ENCODE assay signal across 5 worm cellular contexts in genomic region chrII:10541923-10542486, ce11.
TF ChIP-seq lines count a peak whose summit lies in the region.

TSS of gene pro-1 (minus strand) at chrII:10541996.

TF ChIP-seq in whole organism, L1 larva, 84 proteins besides CTCF, POLR2A, EP300 and RAD21 (continues in another document):
- TF ChIP-seq pax-3 (tag; optimal IDR thresholded peaks at IDR 0.05; lab: Kevin White, UChicago) (peak; percentile 52), nhr-71 (tag; optimal IDR thresholded peaks at IDR 0.05; lab: Kevin White, UChicago) (peak; percentile 89), snu-23 (GFP tag; optimal IDR thresholded peaks at IDR 0.05; lab: Kevin White, UChicago) (peak; percentile 84), isw-1 (GFP tag; IDR thresholded peaks at IDR 0.05; lab: Robert Waterston, UW) (peak; percentile 45; the same call in 1 of the 2 replicates), pqm-1 (tag; optimal IDR thresholded peaks at IDR 0.05; lab: Kevin White, UChicago) (no peak), egl-13 (tag; optimal IDR thresholded peaks at IDR 0.05; lab: Kevin White, UChicago) (peak; percentile 3), ceh-88 (GFP tag; IDR thresholded peaks at IDR 0.05; lab: Robert Waterston, UW) (peak; percentile 85), nhr-76 (tag; optimal IDR thresholded peaks at IDR 0.05; lab: Kevin White, UChicago) (no peak), nhr-77 (tag; optimal IDR thresholded peaks at IDR 0.05; lab: Kevin White, UChicago) (peak; percentile 13), nhr-28 (tag; optimal IDR thresholded peaks at IDR 0.05; lab: Kevin White, UChicago) (no peak), ces-1 (GFP tag; optimal IDR thresholded peaks at IDR 0.05; lab: Kevin White, UChicago) (no peak), mab-9 (GFP tag; IDR thresholded peaks at IDR 0.05; lab: Robert Waterston, UW) (peak; percentile 37), unc-130 (tag; optimal IDR thresholded peaks at IDR 0.05; lab: Kevin White, UChicago) (peak; percentile 62), rnt-1 (tag; optimal IDR thresholded peaks at IDR 0.05; lab: Kevin White, UChicago) (peak; percentile 81), ama-1 (optimal IDR thresholded peaks at IDR 0.05; lab: Kevin White, UChicago) (peak; percentile 98), F16B12.6 (tag; optimal IDR thresholded peaks at IDR 0.05; lab: Kevin White, UChicago) (peak; percentile 97), hlh-17 (GFP tag; optimal IDR thresholded peaks at IDR 0.05; lab: Kevin White, UChicago; ENCODE audit: borderline replicate concordance) (no peak), unc-62 (GFP tag; optimal IDR thresholded peaks at IDR 0.05; lab: Kevin White, UChicago) (no peak)

TF ChIP-seq in whole organism, L3 larva, 47 proteins besides CTCF, POLR2A, EP300 and RAD21 (continues in another document):
- TF ChIP-seq hmg-11 (tag; optimal IDR thresholded peaks at IDR 0.05; lab: Kevin White, UChicago) = peak; percentile 4
- TF ChIP-seq ztf-11 (tag; optimal IDR thresholded peaks at IDR 0.05; lab: Kevin White, UChicago) = no peak
- peak; percentile 29 for TF ChIP-seq nhr-28 (tag; optimal IDR thresholded peaks at IDR 0.05; lab: Kevin White, UChicago)
- TF ChIP-seq R02D3.7 (tag; optimal IDR thresholded peaks at IDR 0.05; lab: Kevin White, UChicago) = peak; percentile 96
- TF ChIP-seq tbx-2 (tag; optimal IDR thresholded peaks at IDR 0.05; lab: Kevin White, UChicago) = peak; percentile 60
- no peak for TF ChIP-seq unc-62 (GFP tag; optimal IDR thresholded peaks at IDR 0.05; lab: Kevin White, UChicago)
- TF ChIP-seq nhr-12 (tag; optimal IDR thresholded peaks at IDR 0.05; lab: Kevin White, UChicago) = no peak
- TF ChIP-seq egl-27 (tag; optimal IDR thresholded peaks at IDR 0.05; lab: Kevin White, UChicago) = no peak
- peak; percentile 57 for TF ChIP-seq jun-1 (tag; optimal IDR thresholded peaks at IDR 0.05; lab: Kevin White, UChicago)
- TF ChIP-seq nhr-77 (tag; optimal IDR thresholded peaks at IDR 0.05; lab: Kevin White, UChicago) = no peak
- no peak for TF ChIP-seq ceh-9 (tag; optimal IDR thresholded peaks at IDR 0.05; lab: Kevin White, UChicago)
- peak; percentile 79 for TF ChIP-seq nhr-43 (tag; optimal IDR thresholded peaks at IDR 0.05; lab: Kevin White, UChicago; ENCODE audit: poor library complexity, severe bottlenecking)
- TF ChIP-seq ztf-4 (tag; optimal IDR thresholded peaks at IDR 0.05; lab: Kevin White, UChicago) = peak; percentile 78
- TF ChIP-seq unc-39 (tag; optimal IDR thresholded peaks at IDR 0.05; lab: Kevin White, UChicago) = no peak
- no peak for TF ChIP-seq nhr-76 (tag; optimal IDR thresholded peaks at IDR 0.05; lab: Kevin White, UChicago)
- no peak for TF ChIP-seq zag-1 (tag; optimal IDR thresholded peaks at IDR 0.05; lab: Kevin White, UChicago)
- TF ChIP-seq nhr-67 (tag; optimal IDR thresholded peaks at IDR 0.05; lab: Kevin White, UChicago) = no peak
- peak; percentile 74 for TF ChIP-seq skn-1 (tag; optimal IDR thresholded peaks at IDR 0.05; lab: Kevin White, UChicago)
- TF ChIP-seq eor-1 (tag; optimal IDR thresholded peaks at IDR 0.05; lab: Kevin White, UChicago) = no peak

TF ChIP-seq in whole organism, early embryonic, 17 proteins besides CTCF, POLR2A, EP300 and RAD21:
- TF ChIP-seq ceh-36 (tag; optimal IDR thresholded peaks at IDR 0.05; lab: Kevin White, UChicago) (no peak), pes-1 (GFP tag; IDR thresholded peaks at IDR 0.05; lab: Robert Waterston, UW) (peak; percentile 71; the same call in 1 of the 2 replicates), tbx-11 (GFP tag; IDR thresholded peaks at IDR 0.05; lab: Robert Waterston, UW) (no peak), B0310.2 (tag; optimal IDR thresholded peaks at IDR 0.05; lab: Kevin White, UChicago) (no peak), ceh-13 (GFP tag; optimal IDR thresholded peaks at IDR 0.05; lab: Kevin White, UChicago) (no peak), ama-1 (optimal IDR thresholded peaks at IDR 0.05; lab: Kevin White, UChicago) (peak; percentile 81), sea-1 (GFP tag; conservative IDR thresholded peaks at IDR 0.05; lab: Robert Waterston, UW) (peak; percentile 81), ets-7 (tag; optimal IDR thresholded peaks at IDR 0.05; lab: Kevin White, UChicago) (no peak), tra-4 (tag; optimal IDR thresholded peaks at IDR 0.05; lab: Kevin White, UChicago) (no peak), flt-1 (GFP tag; IDR thresholded peaks at IDR 0.05; lab: Robert Waterston, UW) (no peak; the same call in 1 of the 2 replicates), aly-1 (tag; optimal IDR thresholded peaks at IDR 0.05; lab: Kevin White, UChicago) (no peak), F13C5.2 (tag; optimal IDR thresholded peaks at IDR 0.05; lab: Kevin White, UChicago) (peak; percentile 47), hnd-1 (tag; optimal IDR thresholded peaks at IDR 0.05; lab: Kevin White, UChicago) (no peak), hmg-4 (GFP tag; optimal IDR thresholded peaks at IDR 0.05; lab: Kevin White, UChicago) (peak; percentile 2), tbx-37 (GFP tag; conservative IDR thresholded peaks at IDR 0.05; lab: Robert Waterston, UW) (peak; percentile 5; the same call in 1 of the 2 replicates), scrt-1 (GFP tag; IDR thresholded peaks at IDR 0.05; lab: Robert Waterston, UW) (no peak), hmbx-1 (tag; optimal IDR thresholded peaks at IDR 0.05; lab: Kevin White, UChicago) (no peak)

TF ChIP-seq in whole organism, midembryonic, 9 proteins besides CTCF, POLR2A, EP300 and RAD21:
- TF ChIP-seq med-1 (GFP tag; optimal IDR thresholded peaks at IDR 0.05; lab: Kevin White, UChicago; ENCODE audit: insufficient read depth) (no peak), flt-1 (GFP tag; IDR thresholded peaks at IDR 0.05; lab: Robert Waterston, UW) (peak; percentile 59; the same call in 1 of the 2 replicates), klf-2 (GFP tag; conservative IDR thresholded peaks at IDR 0.05; lab: Robert Waterston, UW) (no peak), cog-1 (tag; optimal IDR thresholded peaks at IDR 0.05; lab: Kevin White, UChicago) (peak; percentile 53)
TF ChIP-seq in whole organism, midembryonic: peak in this region for 2.

TF ChIP-seq in whole organism, young adult, 124 proteins besides CTCF, POLR2A, EP300 and RAD21 (continues in another document):
- TF ChIP-seq Y53G8AR.9 (GFP tag; conservative IDR thresholded peaks at IDR 0.05; lab: Robert Waterston, UW) = peak; percentile 88
- TF ChIP-seq mcd-1 (GFP tag; IDR thresholded peaks at IDR 0.05; lab: Robert Waterston, UW) = peak; percentile 65
- TF ChIP-seq madf-3 (GFP tag; IDR thresholded peaks at IDR 0.05; lab: Robert Waterston, UW) = no peak; the same call in 1 of the 2 replicates
- TF ChIP-seq ztf-25 (GFP tag; IDR thresholded peaks at IDR 0.05; lab: Robert Waterston, UW) = 0 out of 2 replicates have a peak, but pooled peaks have one; percentile 7
- peak; percentile 26 for TF ChIP-seq ceh-27 (GFP tag; optimal IDR thresholded peaks at IDR 0.05; lab: Kevin White, UChicago)
- peak; percentile 65 for TF ChIP-seq K12H6.12 (tag; optimal IDR thresholded peaks at IDR 0.05; lab: Kevin White, UChicago)
- no peak for TF ChIP-seq F57A8.1 (GFP tag; optimal IDR thresholded peaks at IDR 0.05; lab: Kevin White, UChicago)
- peak; percentile 82 for TF ChIP-seq Y67H2A.10 (GFP tag; conservative IDR thresholded peaks at IDR 0.05; lab: Robert Waterston, UW)
- peak; percentile 91; the same call in 1 of the 2 replicates for TF ChIP-seq aptf-3 (GFP tag; IDR thresholded peaks at IDR 0.05; lab: Robert Waterston, UW)
- no peak for TF ChIP-seq F37B4.10 (GFP tag; IDR thresholded peaks at IDR 0.05; lab: Robert Waterston, UW)
- TF ChIP-seq him-1 (tag; optimal IDR thresholded peaks at IDR 0.05; lab: Kevin White, UChicago) = no peak
- TF ChIP-seq sdz-38 (tag; optimal IDR thresholded peaks at IDR 0.05; lab: Kevin White, UChicago) = no peak
- TF ChIP-seq ceh-40 (GFP tag; IDR thresholded peaks at IDR 0.05; lab: Robert Waterston, UW) = peak; percentile 80
- TF ChIP-seq cebp-2 (GFP tag; IDR thresholded peaks at IDR 0.05; lab: Robert Waterston, UW) = peak; percentile 72
- TF ChIP-seq madf-10 (tag; optimal IDR thresholded peaks at IDR 0.05; lab: Kevin White, UChicago) = peak; percentile 31
- no peak for TF ChIP-seq mxl-1 (tag; optimal IDR thresholded peaks at IDR 0.05; lab: Kevin White, UChicago)
- no peak for TF ChIP-seq bed-2 (GFP tag; IDR thresholded peaks at IDR 0.05; lab: Robert Waterston, UW)
- TF ChIP-seq let-526 (GFP tag; IDR thresholded peaks at IDR 0.05; lab: Robert Waterston, UW) = peak; percentile 84
- peak; percentile 5 for TF ChIP-seq tbx-9 (tag; optimal IDR thresholded peaks at IDR 0.05; lab: Kevin White, UChicago; ENCODE audit: borderline replicate concordance)
- TF ChIP-seq T26A5.8 (tag; optimal IDR thresholded peaks at IDR 0.05; lab: Kevin White, UChicago) = peak; percentile 50
- TF ChIP-seq snpc-1.1 (tag; optimal IDR thresholded peaks at IDR 0.05; lab: Kevin White, UChicago; ENCODE audit: insufficient read depth) = peak; percentile 37
- no peak for TF ChIP-seq xnd-1 (tag; optimal IDR thresholded peaks at IDR 0.05; lab: Kevin White, UChicago)
- TF ChIP-seq ztf-28 (GFP tag; IDR thresholded peaks at IDR 0.05; lab: Robert Waterston, UW) = peak; percentile 45; the same call in 1 of the 2 replicates
- TF ChIP-seq efl-1 (GFP tag; optimal IDR thresholded peaks at IDR 0.05; lab: Kevin White, UChicago) = no peak
- TF ChIP-seq lag-1 (GFP tag; IDR thresholded peaks at IDR 0.05; lab: Robert Waterston, UW) = no peak
- TF ChIP-seq dox-1 (GFP tag; IDR thresholded peaks at IDR 0.05; lab: Robert Waterston, UW) = peak; percentile 67
- peak; percentile 90 for TF ChIP-seq ekl-4 (GFP tag; IDR thresholded peaks at IDR 0.05; lab: Robert Waterston, UW)
- TF ChIP-seq attf-5 (GFP tag; optimal IDR thresholded peaks at IDR 0.05; lab: Kevin White, UChicago) = peak; percentile 91
- no peak for TF ChIP-seq snpc-4 (GFP tag; optimal IDR thresholded peaks at IDR 0.05; lab: Kevin White, UChicago)
- peak in 2 of 4 experiments; percentile 58 to 67 for TF ChIP-seq snpc-4 (tag; optimal IDR thresholded peaks at IDR 0.05; lab: Kevin White, UChicago)
- no peak for TF ChIP-seq nfya-2 (GFP tag; IDR thresholded peaks at IDR 0.05; lab: Robert Waterston, UW)
- TF ChIP-seq nhr-120 (GFP tag; IDR thresholded peaks at IDR 0.05; lab: Robert Waterston, UW) = peak; percentile 82
- TF ChIP-seq B0019.2 (GFP tag; conservative IDR thresholded peaks at IDR 0.05; lab: Robert Waterston, UW) = no peak; the same call in 1 of the 2 replicates
- TF ChIP-seq cebp-1 (GFP tag; IDR thresholded peaks at IDR 0.05; lab: Robert Waterston, UW) = peak; percentile 18; the same call in 1 of the 2 replicates
- peak; percentile 89 for TF ChIP-seq cebp-1 (tag; optimal IDR thresholded peaks at IDR 0.05; lab: Kevin White, UChicago)
- peak; percentile 94 for TF ChIP-seq chd-7 (tag; optimal IDR thresholded peaks at IDR 0.05; lab: Kevin White, UChicago)
- peak; percentile 18 for TF ChIP-seq B0261.1 (tag; optimal IDR thresholded peaks at IDR 0.05; lab: Kevin White, UChicago)
- TF ChIP-seq D2030.7 (GFP tag; IDR thresholded peaks at IDR 0.05; lab: Robert Waterston, UW) = peak; percentile 36; the same call in 1 of the 2 replicates
- TF ChIP-seq nfya-1 (tag; optimal IDR thresholded peaks at IDR 0.05; lab: Kevin White, UChicago; ENCODE audit: borderline replicate concordance, insufficient read depth) = no peak

Comparison
In these comparisons a context has a peak if more than half of its experiments do, and no peak if none do; other contexts are left out.
1. Of the 8 proteins assayed by ChIP-seq in both whole organism, young adult and whole organism, L1 larva: peak only in whole organism, young adult: unc-62; only in whole organism, L1 larva: dpl-1, efl-1, nhr-90 and unc-130; in both: ama-1 and lin-35; in neither: 0; mixed calls (peak in some experiments, not most) for 1.